Worm (Caenorhabditis elegans): ENCODE results near the gene F35H12.5.

The F35H12.5 gene

DNA sequence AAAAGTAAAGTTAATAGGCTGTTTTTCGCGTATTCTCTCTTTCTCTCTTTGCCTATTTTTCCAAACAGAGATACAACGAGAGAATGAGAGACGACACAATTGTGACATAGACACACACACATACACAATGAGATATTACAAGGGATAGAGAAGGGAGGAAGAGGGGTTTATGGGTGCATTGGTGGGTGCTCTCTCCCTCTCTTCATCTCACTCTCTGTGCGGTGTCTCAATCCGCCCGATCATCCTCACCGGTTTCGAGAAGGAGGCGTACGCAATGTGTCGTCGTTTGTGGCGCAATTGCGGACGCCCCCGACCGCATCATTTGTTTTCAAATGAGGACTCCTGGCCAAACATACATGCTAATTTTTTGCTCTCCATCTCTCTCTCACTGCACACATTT, 31.3 kb downstream of the F35H12.5 start (continued):
- TF ChIP-seq lim-7 (GFP tag; IDR thresholded peaks at IDR 0.05), result 0 out of 2 replicates have a peak, but pooled peaks have one; percentile 46
- peak; percentile 73 for TF ChIP-seq duxl-1 (tag; optimal IDR thresholded peaks at IDR 0.05; ENCODE audit: poor library complexity)
- no peak for TF ChIP-seq daf-12 (tag; optimal IDR thresholded peaks at IDR 0.05)
- TF ChIP-seq ama-1 (optimal IDR thresholded peaks at IDR 0.05), result no peak
- peak in 1 of 2 experiments; percentile 74 for TF ChIP-seq daf-16 (GFP tag; optimal IDR thresholded peaks at IDR 0.05)
- TF ChIP-seq daf-16 (tag; optimal IDR thresholded peaks at IDR 0.05), result peak; percentile 39
- peak in 1 of 2 experiments; percentile 99 for TF ChIP-seq unc-62 (GFP tag; optimal IDR thresholded peaks at IDR 0.05 in 1 of 2)
- TF ChIP-seq unc-62 (tag; optimal IDR thresholded peaks at IDR 0.05), result no peak
- TF ChIP-seq snpc-4 (tag; optimal IDR thresholded peaks at IDR 0.05), result peak; percentile 11
- peak; percentile 82 for TF ChIP-seq lin-13 (GFP tag; optimal IDR thresholded peaks at IDR 0.05)
- no peak for TF ChIP-seq Y105C5A.15 (GFP tag; IDR thresholded peaks at IDR 0.05)
- TF ChIP-seq fkh-10 (GFP tag; optimal IDR thresholded peaks at IDR 0.05), result peak; percentile 93
- TF ChIP-seq arid-1 (GFP tag; conservative IDR thresholded peaks at IDR 0.05), result peak; percentile 68
- TF ChIP-seq ZK546.5 (tag; optimal IDR thresholded peaks at IDR 0.05), result peak in 1 of 2 experiments; percentile 11
- TF ChIP-seq T26A8.4 (GFP tag; IDR thresholded peaks at IDR 0.05), result peak; percentile 83
- peak; percentile 32; the same call in 1 of the 2 replicates for TF ChIP-seq mdt-29 (GFP tag; IDR thresholded peaks at IDR 0.05)
- TF ChIP-seq rbr-2 (tag; optimal IDR thresholded peaks at IDR 0.05), result peak; percentile 97
- peak; percentile 59 for TF ChIP-seq lin-38 (GFP tag; IDR thresholded peaks at IDR 0.05)
- TF ChIP-seq egl-43 (GFP tag; IDR thresholded peaks at IDR 0.05), result peak; percentile 97
- TF ChIP-seq Y5F2A.4 (GFP tag; optimal IDR thresholded peaks at IDR 0.05), result no peak
- TF ChIP-seq zfp-3 (GFP tag; conservative IDR thresholded peaks at IDR 0.05), result peak; percentile 31; the same call in 1 of the 2 replicates
- TF ChIP-seq Y48G9A.11 (GFP tag; IDR thresholded peaks at IDR 0.05), result no peak
- peak; percentile 81 to 88 for TF ChIP-seq lsy-2 (tag; optimal IDR thresholded peaks at IDR 0.05)
- TF ChIP-seq mes-2 (tag; optimal IDR thresholded peaks at IDR 0.05; ENCODE audit: poor library complexity, severe bottlenecking), result peak; percentile 73
- TF ChIP-seq tra-1 (GFP tag; IDR thresholded peaks at IDR 0.05), result peak; percentile 75
- peak; percentile 80 for TF ChIP-seq hlh-30 (tag; optimal IDR thresholded peaks at IDR 0.05; ENCODE audit: insufficient read depth)
- peak; percentile 93 for TF ChIP-seq ctbp-1 (GFP tag; IDR thresholded peaks at IDR 0.05)
- TF ChIP-seq F49E8.2 (tag; optimal IDR thresholded peaks at IDR 0.05; ENCODE audit: borderline replicate concordance), result no peak
- no peak for TF ChIP-seq lin-15B (tag; optimal IDR thresholded peaks at IDR 0.05)
- no peak for TF ChIP-seq dmd-8 (GFP tag; IDR thresholded peaks at IDR 0.05)
- TF ChIP-seq unc-130 (GFP tag; optimal IDR thresholded peaks at IDR 0.05), result no peak
- peak; percentile 68 for TF ChIP-seq zag-1 (tag; optimal IDR thresholded peaks at IDR 0.05)
- TF ChIP-seq F37D6.2 (tag; optimal IDR thresholded peaks at IDR 0.05), result peak; percentile 90
- TF ChIP-seq php-3 (GFP tag; IDR thresholded peaks at IDR 0.05), result no peak
- TF ChIP-seq hif-1 (tag; optimal IDR thresholded peaks at IDR 0.05), result peak in 1 of 2 experiments; percentile 74
- TF ChIP-seq saeg-2 (GFP tag; IDR thresholded peaks at IDR 0.05), result peak; percentile 82; the same call in 1 of the 2 replicates
- no peak for TF ChIP-seq tag-97 (GFP tag; IDR thresholded peaks at IDR 0.05)
- TF ChIP-seq ztf-11 (tag; optimal IDR thresholded peaks at IDR 0.05), result no peak
- peak; percentile 82 for TF ChIP-seq ceh-20 (GFP tag; IDR thresholded peaks at IDR 0.05)
- TF ChIP-seq ceh-28 (tag; optimal IDR thresholded peaks at IDR 0.05), result no peak
- peak; percentile 23 for TF ChIP-seq dpl-1 (GFP tag; optimal IDR thresholded peaks at IDR 0.05)
- TF ChIP-seq ceh-44 (GFP tag; IDR thresholded peaks at IDR 0.05), result 0 out of 2 replicates have a peak, but pooled peaks have one; percentile 9
- TF ChIP-seq set-16 (GFP tag; IDR thresholded peaks at IDR 0.05), result peak; percentile 79
- no peak for TF ChIP-seq D1046.2 (GFP tag; IDR thresholded peaks at IDR 0.05)
- peak; percentile 51; the same call in 1 of the 2 replicates for TF ChIP-seq dmd-6 (GFP tag; IDR thresholded peaks at IDR 0.05)
- peak; percentile 74 for TF ChIP-seq nhr-77 (tag; optimal IDR thresholded peaks at IDR 0.05)
- TF ChIP-seq nhr-11 (tag; optimal IDR thresholded peaks at IDR 0.05), result peak; percentile 94
- peak; percentile 98 for TF ChIP-seq aha-1 (tag)
- TF ChIP-seq ceh-32 (tag; optimal IDR thresholded peaks at IDR 0.05; ENCODE audit: poor library complexity), result peak; percentile 40
- TF ChIP-seq dve-1 (tag; optimal IDR thresholded peaks at IDR 0.05; ENCODE audit: insufficient read depth), result peak; percentile 89
- TF ChIP-seq vab-7 (GFP tag; IDR thresholded peaks at IDR 0.05), result peak; percentile 72

All from whole organism, L4 larva.